Fruit fly (Drosophila melanogaster): ENCODE measurements around the gene comt.

comt gene

DNA sequence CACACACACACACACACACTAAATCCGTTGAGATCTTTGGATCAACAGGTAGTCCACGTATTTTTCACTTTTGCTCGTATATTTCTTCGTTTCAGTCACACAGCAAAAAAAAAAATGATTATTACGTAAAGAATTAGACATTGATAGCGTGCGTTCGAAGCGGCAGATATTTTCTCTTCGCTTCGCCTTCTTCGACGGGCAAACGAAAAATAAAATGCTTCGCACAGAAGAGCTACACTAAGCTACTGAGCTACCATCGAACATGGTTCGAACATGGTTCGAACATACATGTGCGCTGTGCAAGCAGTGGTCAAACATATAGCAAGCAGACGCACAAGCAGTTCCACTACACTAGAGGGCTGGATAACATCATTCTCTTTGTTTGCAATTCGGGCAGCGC, 1.9 kb upstream of the comt start (continued):
- TF ChIP-seq chn (GFP tag; optimal IDR thresholded peaks at IDR 0.05) (no peak), CG31365 (tag; optimal IDR thresholded peaks at IDR 0.05) (peak; percentile 99), sima (GFP tag; optimal IDR thresholded peaks at IDR 0.05) (no peak), CG43689 (GFP tag; IDR thresholded peaks at IDR 0.05) (no peak), unpg (GFP tag; optimal IDR thresholded peaks at IDR 0.05) (peak; percentile 6), slou (GFP tag; optimal IDR thresholded peaks at IDR 0.05) (no peak), CG11093 (GFP tag; IDR thresholded peaks at IDR 0.05) (no peak), Ets97D (GFP tag; optimal IDR thresholded peaks at IDR 0.05) (no peak), CG11723 (GFP tag; optimal IDR thresholded peaks at IDR 0.05) (no peak), CG10431 (GFP tag; optimal IDR thresholded peaks at IDR 0.05) (no peak), CoRest (tag; optimal IDR thresholded peaks at IDR 0.05) (no peak), grau (tag; optimal IDR thresholded peaks at IDR 0.05) (peak; percentile 30), disco-r (GFP tag; optimal IDR thresholded peaks at IDR 0.05) (no peak), ewg (GFP tag; optimal IDR thresholded peaks at IDR 0.05) (no peak), CG12942 (GFP tag; optimal IDR thresholded peaks at IDR 0.05) (no peak), nerfin-2 (GFP tag; IDR thresholded peaks at IDR 0.05; ENCODE audit: partially characterized antibody) (no peak), gfzf (GFP tag; optimal IDR thresholded peaks at IDR 0.05) (no peak), CG17385 (GFP tag; optimal IDR thresholded peaks at IDR 0.05) (no peak), tin (GFP tag; optimal IDR thresholded peaks at IDR 0.05) (no peak), NfI (GFP tag; optimal IDR thresholded peaks at IDR 0.05) (no peak), Ptx1 (GFP tag; IDR thresholded peaks at IDR 0.05) (no peak), ems (GFP tag; optimal IDR thresholded peaks at IDR 0.05) (no peak), Kr (GFP tag; optimal IDR thresholded peaks at IDR 0.05) (no peak), Med (GFP tag) (peak; percentile 86), emc (GFP tag; optimal IDR thresholded peaks at IDR 0.05) (no peak), MBD-R2 (GFP tag; IDR thresholded peaks at IDR 0.05) (peak; percentile 55), ro (GFP tag; IDR thresholded peaks at IDR 0.05) (no peak), Mes4 (GFP tag; optimal IDR thresholded peaks at IDR 0.05) (no peak), CG9797 (GFP tag; optimal IDR thresholded peaks at IDR 0.05) (no peak), CG6654 (GFP tag; optimal IDR thresholded peaks at IDR 0.05) (no peak), chinmo (GFP tag; IDR thresholded peaks at IDR 0.05; ENCODE audit: partially characterized antibody) (peak; percentile 80), gcm2 (GFP tag; optimal IDR thresholded peaks at IDR 0.05) (no peak), luna (GFP tag; optimal IDR thresholded peaks at IDR 0.05) (no peak), az2 (GFP tag; optimal IDR thresholded peaks at IDR 0.05) (no peak), CG7271 (tag; optimal IDR thresholded peaks at IDR 0.05) (no peak), Lpt (GFP tag; optimal IDR thresholded peaks at IDR 0.05) (no peak), lbe (GFP tag; optimal IDR thresholded peaks at IDR 0.05) (no peak), Doc3 (GFP tag; IDR thresholded peaks at IDR 0.05; ENCODE audit: partially characterized antibody) (no peak), CkIIα-i1 (GFP tag; IDR thresholded peaks at IDR 0.05) (no peak), D19B (GFP tag; optimal IDR thresholded peaks at IDR 0.05) (no peak), stc (GFP tag; IDR thresholded peaks at IDR 0.05) (no peak; the same call in 1 of the 2 replicates), CG12155 (GFP tag; optimal IDR thresholded peaks at IDR 0.05) (no peak), tap (tag; optimal IDR thresholded peaks at IDR 0.05) (no peak), CG3065 (GFP tag; optimal IDR thresholded peaks at IDR 0.05) (no peak), sens-2 (GFP tag; IDR thresholded peaks at IDR 0.05) (no peak), jumu (GFP tag; optimal IDR thresholded peaks at IDR 0.05) (no peak), HLH3B (GFP tag; IDR thresholded peaks at IDR 0.05) (no peak), dimm (GFP tag; IDR thresholded peaks at IDR 0.05) (no peak), Adf1 (GFP tag; IDR thresholded peaks at IDR 0.05) (no peak), Usf (GFP tag; optimal IDR thresholded peaks at IDR 0.05) (no peak), CG14050 (GFP tag; IDR thresholded peaks at IDR 0.05) (no peak), HmgZ (tag; optimal IDR thresholded peaks at IDR 0.05) (peak; percentile 39), mam (GFP tag; optimal IDR thresholded peaks at IDR 0.05) (no peak)
